Worm (Caenorhabditis elegans) whole organism, L1 larva: ENCODE data around the gene D2023.6.

Experiments
- C04F5.9 ChIP-seq: sonication (generic microtip); optimal IDR thresholded peaks from 2 replicates; lab custom pipeline; 2016; ENCODE audit warnings: missing genetic modification characterization, missing compliant biosample characterization
- C16A3.4 ChIP-seq: fragments of 150-350 bp; optimal IDR thresholded peaks from 2 replicates; lab custom pipeline; 2014; ENCODE audit warnings: missing biosample characterization, missing genetic modification characterization
- C34B4.2 ChIP-seq: sonication (generic microtip); optimal IDR thresholded peaks from 2 replicates; lab custom pipeline; 2017; ENCODE audit warnings: mild to moderate bottlenecking, missing genetic modification characterization, missing compliant biosample characterization
- Y116A8C.19 ChIP-seq: sonication (generic microtip); optimal IDR thresholded peaks from 2 replicates; lab custom pipeline; 2016; ENCODE audit warnings: missing compliant biosample characterization, missing genetic modification characterization, borderline replicate concordance
- aha-1 ChIP-seq: fragments of 150-350 bp; optimal IDR thresholded peaks from 2 replicates; lab custom pipeline; 2014; ENCODE audit warnings: missing biosample characterization, missing genetic modification characterization
- alr-1 ChIP-seq: fragments of 200-800 bp; sonication (Bioruptor generic); optimal IDR thresholded peaks from 2 replicates; lab custom pipeline; 2018; ENCODE audit warnings: borderline replicate concordance, mild to moderate bottlenecking, missing genetic modification characterization, missing compliant biosample characterization
- ama-1 ChIP-seq: fragments of 150-350 bp; optimal IDR thresholded peaks from 2 replicates; lab custom pipeline; 2014
- blmp-1 ChIP-seq: fragments of 150-350 bp; optimal IDR thresholded peaks from 2 replicates; lab custom pipeline; 2014; ENCODE audit warnings: missing biosample characterization, missing genetic modification characterization
- ceh-63 ChIP-seq: fragments of 200-800 bp; sonication (Bioruptor generic); optimal IDR thresholded peaks from 2 replicates; lab custom pipeline; 2018; ENCODE audit warnings: mild to moderate bottlenecking, missing genetic modification characterization, missing compliant biosample characterization
- ceh-82 ChIP-seq, 3 experiments: fragments of 150-350 bp in 1 of 3; sonication (generic microtip) in 2 of 3; optimal IDR thresholded peaks; 2 replicates each; lab custom pipeline; 2014 to 2017; ENCODE audit warnings: missing biosample characterization in 3 of 3, missing genetic modification characterization in 3 of 3
- dpl-1 ChIP-seq, 3 experiments: fragments of 150-350 bp in 2 of 3; sonication (generic microtip) in 1 of 3; optimal IDR thresholded peaks; 2 replicates each; lab custom pipeline; 2014 to 2017; ENCODE audit warnings: missing biosample characterization in 3 of 3, missing genetic modification characterization in 3 of 3, missing genetic modification reagents in 3 of 3
- efl-1 ChIP-seq, 4 experiments: fragments of 150-350 bp; optimal IDR thresholded peaks in 3 of 4; peaks in 1 of 4; 1 replicate in 1 of 4; 2 replicates in 3 of 4; lab custom pipeline; 2014; ENCODE audit warnings: missing biosample characterization in 2 of 4, missing genetic modification characterization in 2 of 4, missing genetic modification reagents in 2 of 4
- egl-27 ChIP-seq, 2 experiments: fragments of 150-350 bp in 1 of 2; sonication (generic microtip); optimal IDR thresholded peaks; 3 replicates each; lab custom pipeline; 2017 to 2018; ENCODE audit warnings: missing biosample characterization in 2 of 2, missing genetic modification characterization in 2 of 2, missing genetic modification reagents in 2 of 2
- elt-2 ChIP-seq: sonication (generic microtip); optimal IDR thresholded peaks from 2 replicates; lab custom pipeline; 2016; ENCODE audit warnings: missing genetic modification characterization, mild to moderate bottlenecking, inconsistent platforms, missing compliant biosample characterization, missing genetic modification reagents
- fkh-4 ChIP-seq: sonication (generic microtip); optimal IDR thresholded peaks from 2 replicates; lab custom pipeline; 2016; ENCODE audit warnings: missing compliant biosample characterization, missing genetic modification characterization, borderline replicate concordance
- fkh-8 ChIP-seq: sonication (generic microtip); optimal IDR thresholded peaks from 2 replicates; lab custom pipeline; 2016; ENCODE audit warnings: mild to moderate bottlenecking, missing genetic modification characterization, missing compliant biosample characterization
- fos-1 ChIP-seq: fragments of 150-350 bp; optimal IDR thresholded peaks from 2 replicates; lab custom pipeline; 2014; ENCODE audit warnings: missing biosample characterization, missing genetic modification characterization
- hlh-17 ChIP-seq: fragments of 200-800 bp; sonication (Bioruptor generic); optimal IDR thresholded peaks from 2 replicates; lab custom pipeline; 2018; ENCODE audit warnings: missing genetic modification characterization, mild to moderate bottlenecking, missing compliant biosample characterization, moderate library complexity, borderline replicate concordance
- hlh-4 ChIP-seq: sonication (generic microtip); optimal IDR thresholded peaks from 2 replicates; lab custom pipeline; 2016; ENCODE audit warnings: mild to moderate bottlenecking, missing genetic modification characterization, missing compliant biosample characterization
- hpl-2 ChIP-seq: fragments of 150-350 bp; optimal IDR thresholded peaks from 2 replicates; lab custom pipeline; 2014; ENCODE audit warnings: missing biosample characterization, missing genetic modification reagents, missing genetic modification characterization
- jun-1 ChIP-seq: fragments of 150-350 bp; optimal IDR thresholded peaks from 2 replicates; lab custom pipeline; 2014; ENCODE audit warnings: missing biosample characterization, missing genetic modification reagents, missing genetic modification characterization
- lin-13 ChIP-seq: fragments of 150-350 bp; optimal IDR thresholded peaks from 2 replicates; lab custom pipeline; 2014; ENCODE audit warnings: missing biosample characterization, missing genetic modification reagents, missing genetic modification characterization
- lin-14 ChIP-seq: fragments of 200-800 bp; sonication (Bioruptor generic); optimal IDR thresholded peaks from 2 replicates; lab custom pipeline; 2018; ENCODE audit warnings: mild to moderate bottlenecking, missing genetic modification characterization, moderate library complexity, missing compliant biosample characterization
- lin-15B ChIP-seq: fragments of 150-350 bp; sonication (generic microtip); optimal IDR thresholded peaks from 3 replicates; lab custom pipeline; 2014; ENCODE audit warnings: missing biosample characterization, missing genetic modification characterization
- lin-35 ChIP-seq, 2 experiments: fragments of 150-350 bp; optimal IDR thresholded peaks; 2 replicates each; lab custom pipeline; 2014; ENCODE audit warnings: missing biosample characterization in 2 of 2, missing genetic modification characterization in 2 of 2, missing genetic modification reagents in 2 of 2
- lin-39 ChIP-seq: fragments of 150-350 bp; optimal IDR thresholded peaks from 2 replicates; lab custom pipeline; 2014; ENCODE audit warnings: missing biosample characterization, missing genetic modification reagents, missing genetic modification characterization
- lir-3 ChIP-seq: sonication (generic microtip); optimal IDR thresholded peaks from 2 replicates; lab custom pipeline; 2016; ENCODE audit warnings: mild to moderate bottlenecking, missing genetic modification characterization, moderate library complexity, missing compliant biosample characterization; ENCODE audit not compliant: poor library complexity
- lsy-2 ChIP-seq, 2 experiments: fragments of 150-350 bp; optimal IDR thresholded peaks; 2 replicates each; lab custom pipeline; 2014; ENCODE audit warnings: missing biosample characterization in 2 of 2, missing genetic modification characterization in 2 of 2
- mab-9 ChIP-seq: fragments of 200-800 bp; sonication (Bioruptor generic); IDR thresholded peaks from 2 replicates; pipeline ENCODE4 v1.3.6; 2022; ENCODE audit warnings: missing genetic modification reagents, missing genetic modification characterization, missing compliant biosample characterization
- mep-1 ChIP-seq: fragments of 150-350 bp; optimal IDR thresholded peaks from 2 replicates; lab custom pipeline; 2014; ENCODE audit warnings: missing biosample characterization, missing genetic modification characterization
- nhr-12 ChIP-seq: sonication (generic microtip); optimal IDR thresholded peaks from 2 replicates; lab custom pipeline; 2017; ENCODE audit warnings: missing biosample characterization, missing genetic modification characterization
- nhr-19 ChIP-seq: fragments of 200-800 bp; sonication (Bioruptor generic); conservative IDR thresholded peaks from 2 replicates; pipeline ENCODE4 v1.3.6; 2022; ENCODE audit warnings: missing genetic modification characterization, missing compliant biosample characterization
- nhr-20 ChIP-seq: sonication (generic microtip); optimal IDR thresholded peaks from 2 replicates; lab custom pipeline; 2016; ENCODE audit warnings: mild to moderate bottlenecking, missing genetic modification characterization, missing compliant biosample characterization
- nhr-28 ChIP-seq: fragments of 150-350 bp; optimal IDR thresholded peaks from 2 replicates; lab custom pipeline; 2014; ENCODE audit warnings: missing biosample characterization, missing genetic modification characterization
- nhr-71 ChIP-seq: sonication (generic microtip); optimal IDR thresholded peaks from 2 replicates; lab custom pipeline; 2016; ENCODE audit warnings: mild to moderate bottlenecking, missing genetic modification characterization, moderate library complexity, missing compliant biosample characterization
- nhr-76 ChIP-seq: sonication (generic microtip); optimal IDR thresholded peaks from 2 replicates; lab custom pipeline; 2017; ENCODE audit warnings: missing biosample characterization, missing genetic modification characterization
- nhr-77 ChIP-seq: fragments of 150-350 bp; optimal IDR thresholded peaks from 2 replicates; lab custom pipeline; 2014; ENCODE audit warnings: missing biosample characterization, missing genetic modification characterization
- pag-3 ChIP-seq: sonication (generic microtip); optimal IDR thresholded peaks from 2 replicates; lab custom pipeline; 2017; ENCODE audit warnings: missing genetic modification characterization, mild to moderate bottlenecking, missing compliant biosample characterization, antibody characterized with exemption, borderline replicate concordance; ENCODE audit not compliant: insufficient read depth
- pax-3 ChIP-seq: fragments of 200-800 bp; sonication (Bioruptor generic); optimal IDR thresholded peaks from 2 replicates; lab custom pipeline; 2018; ENCODE audit warnings: mild to moderate bottlenecking, missing genetic modification characterization, moderate library complexity, missing compliant biosample characterization
- snpc-4 ChIP-seq: fragments of 150-350 bp; optimal IDR thresholded peaks from 2 replicates; lab custom pipeline; 2014; ENCODE audit warnings: missing biosample characterization, missing genetic modification characterization
- snu-23 ChIP-seq: sonication (generic microtip); optimal IDR thresholded peaks from 2 replicates; lab custom pipeline; 2016; ENCODE audit warnings: missing genetic modification characterization, missing compliant biosample characterization
- sptf-1 ChIP-seq: fragments of 150-350 bp; optimal IDR thresholded peaks from 2 replicates; lab custom pipeline; 2014; ENCODE audit warnings: missing biosample characterization, missing genetic modification characterization
- tlp-1 ChIP-seq: fragments of 150-350 bp; optimal IDR thresholded peaks from 2 replicates; lab custom pipeline; 2014; ENCODE audit warnings: missing biosample characterization, missing genetic modification characterization
- unc-130 ChIP-seq: fragments of 150-350 bp; optimal IDR thresholded peaks from 2 replicates; lab custom pipeline; 2017; ENCODE audit warnings: missing biosample characterization, missing genetic modification characterization, inconsistent platforms
- unc-30 ChIP-seq: sonication (generic microtip); optimal IDR thresholded peaks from 2 replicates; lab custom pipeline; 2017; ENCODE audit warnings: missing biosample characterization, missing genetic modification characterization
- unc-98 ChIP-seq: fragments of 200-800 bp; sonication (Bioruptor generic); IDR thresholded peaks from 2 replicates; pipeline ENCODE4 v1.3.6; 2022; ENCODE audit warnings: missing genetic modification characterization, missing compliant biosample characterization
- zip-4 ChIP-seq: fragments of 200-800 bp; sonication (Bioruptor generic); optimal IDR thresholded peaks from 2 replicates; lab custom pipeline; 2018; ENCODE audit warnings: mild to moderate bottlenecking, missing genetic modification characterization, moderate library complexity, missing compliant biosample characterization

Gene D2023.6

DNA sequence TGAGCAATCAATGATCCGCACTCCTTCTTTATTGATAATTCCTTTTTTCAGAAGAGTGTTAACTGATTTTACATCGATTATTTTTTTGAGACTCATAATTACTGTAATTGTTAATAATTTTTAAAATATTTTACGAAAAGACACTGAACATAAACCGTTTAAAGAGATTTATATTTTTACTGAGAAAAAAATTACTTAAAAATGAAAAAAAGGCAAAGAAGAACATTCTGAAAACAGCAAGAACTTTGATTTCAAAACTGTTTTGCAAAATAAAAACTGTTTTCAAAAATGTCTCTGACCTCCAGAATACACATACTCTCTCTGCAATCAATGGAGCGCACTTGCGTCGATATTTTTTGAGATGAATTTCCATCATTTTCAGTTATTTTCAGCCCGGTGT is at the start of gene D2023.6, which contains the start of gene mpst-1:
D2023.6 (plus strand) TSS at position 388 of the 400 bp plus-strand sequence.
mpst-1 (minus strand) TSS at position 101 of the 400 bp plus-strand sequence.
- TF ChIP-seq nhr-20 (tag; lab: Kevin White, UChicago) (no peak), jun-1 (tag; lab: Kevin White, UChicago) (no peak), fkh-4 (tag; lab: Kevin White, UChicago) (no peak), nhr-28 (tag; lab: Kevin White, UChicago) (no peak), hlh-17 (GFP tag; lab: Kevin White, UChicago) (no peak), nhr-76 (no peak), nhr-71 (tag; lab: Kevin White, UChicago) (peak; percentile 5), C16A3.4 (no peak), hlh-4 (tag; lab: Kevin White, UChicago) (no peak), unc-130 (tag; lab: Kevin White, UChicago) (no peak), efl-1 (optimal IDR thresholded peaks at IDR 0.05; lab: Kevin White, UChicago) (peak; percentile 18 to 27), efl-1 (GFP tag; optimal IDR thresholded peaks at IDR 0.05 in 1 of 2; lab: Kevin White, UChicago) (peak in 1 of 2 experiments; percentile 3), fos-1 (tag; lab: Kevin White, UChicago) (no peak), lin-39 (tag; lab: Kevin White, UChicago) (no peak), lin-14 (GFP tag; lab: Kevin White, UChicago) (no peak), lsy-2 (tag; optimal IDR thresholded peaks at IDR 0.05; lab: Kevin White, UChicago) (peak in 1 of 2 experiments; percentile 40), nhr-77 (tag; lab: Kevin White, UChicago) (no peak), hpl-2 (GFP tag; lab: Kevin White, UChicago) (no peak), ceh-82 (tag; optimal IDR thresholded peaks at IDR 0.05; lab: Kevin White, UChicago) (no peak), pax-3 (tag; lab: Kevin White, UChicago) (no peak), C04F5.9 (tag; lab: Kevin White, UChicago) (no peak), aha-1 (tag; lab: Kevin White, UChicago) (no peak), lin-35 (GFP tag; optimal IDR thresholded peaks at IDR 0.05; lab: Kevin White, UChicago) (peak in 1 of 2 experiments; percentile 35), snu-23 (GFP tag; lab: Kevin White, UChicago) (peak; percentile 6), tlp-1 (tag; lab: Kevin White, UChicago) (no peak), ceh-63 (GFP tag; lab: Kevin White, UChicago) (no peak), Y116A8C.19 (no peak), nhr-12 (tag; lab: Kevin White, UChicago) (no peak), nhr-19 (GFP tag; lab: Robert Waterston, UW) (no peak), blmp-1 (tag; lab: Kevin White, UChicago) (peak; percentile 26), C34B4.2 (tag; lab: Kevin White, UChicago) (no peak), lin-15B (tag; lab: Kevin White, UChicago) (no peak), mep-1 (tag; lab: Kevin White, UChicago) (peak; percentile 42), dpl-1 (GFP tag; optimal IDR thresholded peaks at IDR 0.05; lab: Kevin White, UChicago) (no peak), lin-13 (GFP tag; lab: Kevin White, UChicago) (no peak), unc-30 (tag; lab: Kevin White, UChicago) (no peak), mab-9 (GFP tag; lab: Robert Waterston, UW) (no peak), elt-2 (tag; lab: Kevin White, UChicago) (no peak), sptf-1 (no peak), unc-98 (no peak), zip-4 (GFP tag; lab: Kevin White, UChicago) (no peak), lir-3 (no peak), alr-1 (tag; lab: Kevin White, UChicago) (no peak), ama-1 (lab: Kevin White, UChicago) (no peak), snpc-4 (tag; lab: Kevin White, UChicago) (no peak), pag-3 (tag; lab: Kevin White, UChicago) (no peak), fkh-8 (no peak), egl-27 (tag; optimal IDR thresholded peaks at IDR 0.05; lab: Kevin White, UChicago) (no peak)
- TF ChIP-seq, all 84 proteins: peak for 7
